Fruit fly (Drosophila melanogaster) whole organism, pupa: Measurements from ENCODE around the gene Elys.
A peak's percentile ranks its signal among the peaks of the same experiment; 100 is the strongest.

Experiments used
- CG10348 ChIP-seq: fragments of 200-800 bp; sonication (Bioruptor generic); IDR thresholded peaks from 2 replicates; pipeline ENCODE4 v1.3.6; 2022; ENCODE audit warnings: missing biosample characterization, missing genetic modification characterization
- CG12605 ChIP-seq: fragments of 200-800 bp; sonication (Bioruptor generic); IDR thresholded peaks from 2 replicates; pipeline ENCODE4 v1.3.6; 2022; ENCODE audit warnings: missing biosample characterization, missing genetic modification characterization
- CG13204 ChIP-seq: fragments of 200-800 bp; sonication (Bioruptor generic); optimal IDR thresholded peaks from 2 replicates; lab custom pipeline; 2018; ENCODE audit warnings: missing biosample characterization, mild to moderate bottlenecking, missing genetic modification characterization, moderate library complexity
- CG14655 ChIP-seq: fragments of 200-800 bp; sonication (Bioruptor generic); optimal IDR thresholded peaks from 3 replicates; lab custom pipeline; 2017; ENCODE audit warnings: mild to moderate bottlenecking, missing biosample characterization, missing genetic modification reagents, missing genetic modification characterization
- CG15710 ChIP-seq: fragments of 200-800 bp; sonication (Bioruptor generic); optimal IDR thresholded peaks from 2 replicates; lab custom pipeline; 2018; ENCODE audit warnings: missing biosample characterization, mild to moderate bottlenecking, missing genetic modification characterization, moderate library complexity
- CG17806 ChIP-seq: fragments of 200-800 bp; sonication (Bioruptor generic); optimal IDR thresholded peaks from 2 replicates; lab custom pipeline; 2018; ENCODE audit warnings: missing biosample characterization, mild to moderate bottlenecking, missing genetic modification characterization, moderate library complexity
- CG32121 ChIP-seq: fragments of 200-800 bp; sonication (Bioruptor generic); IDR thresholded peaks from 2 replicates; pipeline ENCODE4 v1.3.6; 2022; ENCODE audit warnings: missing biosample characterization, missing genetic modification characterization
- CG34367 ChIP-seq: fragments of 200-800 bp; sonication (Bioruptor generic); optimal IDR thresholded peaks from 2 replicates; lab custom pipeline; 2018; ENCODE audit warnings: missing biosample characterization, mild to moderate bottlenecking, missing genetic modification characterization
- CG4496 ChIP-seq: fragments of 200-800 bp; sonication (Bioruptor generic); IDR thresholded peaks from 3 replicates; pipeline ENCODE4 v1.3.6; 2022; ENCODE audit warnings: missing biosample characterization, missing genetic modification characterization
- CG8159 ChIP-seq: fragments of 200-800 bp; sonication (Bioruptor generic); optimal IDR thresholded peaks from 3 replicates; lab custom pipeline; 2018; ENCODE audit warnings: missing biosample characterization, mild to moderate bottlenecking, missing genetic modification characterization, moderate library complexity
- CG8301 ChIP-seq: fragments of 200-800 bp; sonication (Bioruptor generic); optimal IDR thresholded peaks from 2 replicates; lab custom pipeline; 2018; ENCODE audit warnings: missing biosample characterization, mild to moderate bottlenecking, missing genetic modification characterization
- CG9948 ChIP-seq: fragments of 200-800 bp; sonication (Bioruptor generic); optimal IDR thresholded peaks from 2 replicates; lab custom pipeline; 2018; ENCODE audit warnings: missing biosample characterization, mild to moderate bottlenecking, missing genetic modification characterization, moderate library complexity
- D1 ChIP-seq: fragments of 200-800 bp; sonication (Bioruptor generic); optimal IDR thresholded peaks from 2 replicates; lab custom pipeline; 2018; ENCODE audit warnings: missing biosample characterization, mild to moderate bottlenecking, missing genetic modification characterization, moderate library complexity
- EcR ChIP-seq: fragments of 200-800 bp; sonication (Bioruptor generic); optimal IDR thresholded peaks from 3 replicates; lab custom pipeline; 2019; ENCODE audit warnings: missing biosample characterization, missing genetic modification characterization, mild to moderate bottlenecking, moderate library complexity, missing genetic modification reagents
- Ets98B ChIP-seq: fragments of 200-800 bp; sonication (Bioruptor generic); IDR thresholded peaks from 2 replicates; pipeline ENCODE4 v1.3.6; 2022; ENCODE audit warnings: missing biosample characterization, missing genetic modification characterization
- Pif1A ChIP-seq: fragments of 200-800 bp; sonication (Bioruptor generic); optimal IDR thresholded peaks from 3 replicates; lab custom pipeline; 2016; ENCODE audit warnings: missing biosample characterization, missing genetic modification characterization
- Pif1B ChIP-seq: fragments of 200-800 bp; sonication (Bioruptor generic); optimal IDR thresholded peaks from 3 replicates; lab custom pipeline; 2016; ENCODE audit warnings: missing biosample characterization, missing genetic modification characterization
- Snoo ChIP-seq: fragments of 200-800 bp; sonication (Bioruptor generic); optimal IDR thresholded peaks from 3 replicates; lab custom pipeline; 2017; ENCODE audit warnings: missing biosample characterization, mild to moderate bottlenecking, missing genetic modification characterization, inconsistent platforms
- fd96Ca ChIP-seq: fragments of 200-800 bp; sonication (Bioruptor generic); IDR thresholded peaks from 3 replicates; pipeline ENCODE4 v1.3.6; 2022; ENCODE audit warnings: missing biosample characterization, missing genetic modification characterization
- gl ChIP-seq: fragments of 200-800 bp; sonication (Bioruptor generic); optimal IDR thresholded peaks from 2 replicates; lab custom pipeline; 2018; ENCODE audit warnings: missing biosample characterization, mild to moderate bottlenecking, missing genetic modification characterization
- rn ChIP-seq: fragments of 200-800 bp; sonication (Bioruptor generic); IDR thresholded peaks from 2 replicates; pipeline ENCODE4 v1.3.6; 2022; ENCODE audit warnings: missing biosample characterization, missing genetic modification characterization

Elys gene

dm6 chrX:19667444-19668104 is 15.5 kb downstream of the Elys start:
- no peak for TF ChIP-seq D1 (tag; lab: Kevin White, UChicago)
- TF ChIP-seq gl, result no peak
- TF ChIP-seq Snoo, result no peak
- no peak for TF ChIP-seq CG10348 (GFP tag; lab: Robert Waterston, UW)

DNA sequence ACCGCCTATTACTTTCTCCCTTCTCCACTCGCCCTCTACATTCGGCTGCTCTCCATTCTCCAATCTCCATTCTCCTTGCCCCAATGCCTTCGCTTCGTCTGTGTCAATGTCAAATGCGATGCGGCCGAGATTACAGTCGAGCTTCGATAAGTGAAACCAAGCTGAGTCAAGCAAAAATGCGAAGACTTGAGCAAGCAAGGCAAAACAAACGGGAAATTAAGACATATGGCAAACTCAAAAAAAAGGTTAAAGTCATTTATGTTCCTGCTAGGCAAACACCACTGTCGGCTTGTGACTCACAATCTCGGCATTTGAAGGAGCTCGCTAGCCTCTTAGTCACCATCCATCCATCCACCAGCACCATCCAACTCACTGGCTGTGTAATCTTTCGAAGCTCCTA is 16.3 kb downstream of the Elys start:
- TF ChIP-seq CG15710, result peak; percentile 98
- TF ChIP-seq gl, result peak; percentile 96
- TF ChIP-seq fd96Ca (GFP tag; lab: Robert Waterston, UW), result peak; percentile 98
- TF ChIP-seq CG4496 (GFP tag; lab: Robert Waterston, UW), result peak; percentile 97
- TF ChIP-seq CG8301 (tag; lab: Kevin White, UChicago), result peak; percentile 93
- TF ChIP-seq CG17806 (tag; lab: Kevin White, UChicago), result peak; percentile 97
- peak; percentile 96 for TF ChIP-seq CG9948 (tag; lab: Kevin White, UChicago)
- TF ChIP-seq Snoo, result peak; percentile 99
- peak; percentile 99 for TF ChIP-seq Pif1B (GFP tag; lab: Kevin White, UChicago)
- TF ChIP-seq CG8159 (tag; lab: Kevin White, UChicago), result peak; percentile 95
- TF ChIP-seq CG12605 (GFP tag; lab: Robert Waterston, UW), result peak; percentile 96
- peak; percentile 87 for TF ChIP-seq CG10348 (GFP tag; lab: Robert Waterston, UW)
- no peak for TF ChIP-seq D1 (tag; lab: Kevin White, UChicago)
- TF ChIP-seq CG14655 (GFP tag; lab: Kevin White, UChicago), result peak; percentile 95
- TF ChIP-seq Ets98B (GFP tag; lab: Robert Waterston, UW), result peak; percentile 97
- TF ChIP-seq CG34367 (tag; lab: Kevin White, UChicago), result peak; percentile 98
- peak; percentile 75 for TF ChIP-seq EcR
- TF ChIP-seq Pif1A (GFP tag; lab: Kevin White, UChicago), result peak; percentile 98
- peak; percentile 94 for TF ChIP-seq CG32121 (GFP tag; lab: Robert Waterston, UW)
- peak; percentile 96 for TF ChIP-seq CG13204
- TF ChIP-seq rn (GFP tag; lab: Robert Waterston, UW), result peak; percentile 92

- TF ChIP-seq CG13204 (no peak), CG15710 (no peak), fd96Ca (GFP tag; lab: Robert Waterston, UW) (no peak), D1 (tag; lab: Kevin White, UChicago) (no peak), CG32121 (GFP tag; lab: Robert Waterston, UW) (no peak), Snoo (no peak), CG14655 (GFP tag; lab: Kevin White, UChicago) (no peak), Pif1B (GFP tag; lab: Kevin White, UChicago) (no peak)
These were observed 23.6 kb downstream of the Elys start, which contains the start of gene et for dm6 chrX:19675662-19676061. TSS of gene et (minus strand) at chrX:19675891.

DNA sequence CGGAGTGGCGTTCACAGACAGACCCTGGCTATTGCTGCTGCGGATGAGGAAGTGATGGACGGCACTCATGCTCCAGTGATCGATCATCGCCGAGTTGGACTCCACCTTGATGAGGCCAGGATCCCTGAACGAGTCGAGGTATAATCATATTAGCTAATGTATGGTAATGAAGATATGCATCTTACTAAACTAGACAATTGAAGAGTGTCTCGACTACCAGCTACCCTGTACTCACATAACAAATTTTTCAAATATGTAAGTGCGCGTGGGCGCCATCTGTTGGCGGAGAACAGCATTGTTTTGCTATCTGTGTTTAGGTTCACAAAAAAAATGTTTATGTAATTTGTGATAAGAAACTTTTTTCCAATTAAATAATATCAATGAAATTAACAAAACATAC is 27.1 kb downstream of the Elys start:
- TF ChIP-seq CG8301 (tag; lab: Kevin White, UChicago) (no peak), rn (GFP tag; lab: Robert Waterston, UW) (no peak), CG10348 (GFP tag; lab: Robert Waterston, UW) (no peak), CG12605 (GFP tag; lab: Robert Waterston, UW) (no peak)

dm6 chrX:19683040-19683875 is 31.2 kb downstream of the Elys start, which contains the start of the genes dome and Ubqn:
TSS of gene dome (minus strand) at chrX:19683518.
TSS of gene Ubqn (plus strand) at chrX:19683808.
- no peak for TF ChIP-seq CG34367 (tag; lab: Kevin White, UChicago)
- no peak for TF ChIP-seq EcR
- peak; percentile 14 for TF ChIP-seq CG13204
- TF ChIP-seq CG10348 (GFP tag; lab: Robert Waterston, UW), result no peak
- TF ChIP-seq CG32121 (GFP tag; lab: Robert Waterston, UW), result no peak
- no peak for TF ChIP-seq CG8159 (tag; lab: Kevin White, UChicago)
- peak; percentile 41; the same call in 1 of the 2 replicates for TF ChIP-seq Ets98B (GFP tag; lab: Robert Waterston, UW)
- TF ChIP-seq Pif1B (GFP tag; lab: Kevin White, UChicago), result no peak
- peak; percentile 29; the same call in 2 of the 3 replicates for TF ChIP-seq CG4496 (GFP tag; lab: Robert Waterston, UW)

- TF ChIP-seq EcR, result no peak
- no peak for TF ChIP-seq CG9948 (tag; lab: Kevin White, UChicago)
- TF ChIP-seq CG8159 (tag; lab: Kevin White, UChicago), result no peak
- TF ChIP-seq CG15710, result no peak
- TF ChIP-seq CG12605 (GFP tag; lab: Robert Waterston, UW), result no peak
- TF ChIP-seq CG32121 (GFP tag; lab: Robert Waterston, UW), result peak; percentile 40; the same call in 1 of the 2 replicates
- TF ChIP-seq CG34367 (tag; lab: Kevin White, UChicago), result no peak
- no peak for TF ChIP-seq Snoo
- 0 out of 2 replicates have a peak, but pooled peaks have one; percentile 10 for TF ChIP-seq CG10348 (GFP tag; lab: Robert Waterston, UW)
- TF ChIP-seq gl, result no peak
- TF ChIP-seq fd96Ca (GFP tag; lab: Robert Waterston, UW), result no peak
- TF ChIP-seq Pif1B (GFP tag; lab: Kevin White, UChicago), result no peak
- TF ChIP-seq CG17806 (tag; lab: Kevin White, UChicago), result no peak
- TF ChIP-seq Ets98B (GFP tag; lab: Robert Waterston, UW), result peak; percentile 14; the same call in 1 of the 2 replicates
- no peak for TF ChIP-seq D1 (tag; lab: Kevin White, UChicago)
- no peak for TF ChIP-seq rn (GFP tag; lab: Robert Waterston, UW)
- TF ChIP-seq CG8301 (tag; lab: Kevin White, UChicago), result no peak
- TF ChIP-seq CG4496 (GFP tag; lab: Robert Waterston, UW), result no peak
- no peak for TF ChIP-seq CG13204
- TF ChIP-seq CG14655 (GFP tag; lab: Kevin White, UChicago), result no peak
These were observed 31.9 kb downstream of the Elys start for dm6 chrX:19684048-19684447.
